Fruit fly (Drosophila melanogaster): ENCODE results near the gene InR.

DNA sequence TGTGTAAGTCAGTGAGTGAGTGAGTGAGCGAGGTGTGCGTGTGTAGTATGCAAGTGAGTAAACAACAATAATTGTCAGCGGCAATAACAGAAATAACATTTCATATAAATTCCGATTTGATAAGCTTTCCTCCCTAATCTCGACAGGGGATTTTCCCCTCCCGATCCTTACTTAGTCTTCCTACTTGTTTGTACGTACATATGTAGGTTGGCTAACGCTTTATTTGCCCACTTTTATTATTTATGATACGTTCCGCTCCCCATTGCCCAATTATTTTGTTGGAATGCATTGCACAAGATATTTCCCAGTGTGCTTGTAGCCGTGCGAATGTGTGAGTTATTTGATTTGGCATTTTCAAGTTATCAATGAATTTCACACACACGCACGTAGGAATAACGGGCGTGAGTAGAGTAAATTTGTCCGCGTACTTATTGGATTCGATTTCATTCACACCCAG, 28.9 kb downstream of the InR start:
- TF ChIP-seq D1 (tag; optimal IDR thresholded peaks at IDR 0.05): no peak
- TF ChIP-seq CG14655 (GFP tag; optimal IDR thresholded peaks at IDR 0.05): no peak
- TF ChIP-seq CG15710 (tag; optimal IDR thresholded peaks at IDR 0.05): no peak
- TF ChIP-seq Snoo (tag; optimal IDR thresholded peaks at IDR 0.05): no peak
- TF ChIP-seq fd96Ca (GFP tag; IDR thresholded peaks at IDR 0.05): no peak
- TF ChIP-seq CG10348 (GFP tag; IDR thresholded peaks at IDR 0.05): no peak
- TF ChIP-seq EcR (GFP tag; optimal IDR thresholded peaks at IDR 0.05): no peak

Measured in whole organism, pupa.